Worm (Caenorhabditis elegans): ENCODE measurements around the gene mpc-1.
A peak's percentile ranks its signal among the peaks of the same experiment; 100 is the strongest.

The mpc-1 gene

DNA sequence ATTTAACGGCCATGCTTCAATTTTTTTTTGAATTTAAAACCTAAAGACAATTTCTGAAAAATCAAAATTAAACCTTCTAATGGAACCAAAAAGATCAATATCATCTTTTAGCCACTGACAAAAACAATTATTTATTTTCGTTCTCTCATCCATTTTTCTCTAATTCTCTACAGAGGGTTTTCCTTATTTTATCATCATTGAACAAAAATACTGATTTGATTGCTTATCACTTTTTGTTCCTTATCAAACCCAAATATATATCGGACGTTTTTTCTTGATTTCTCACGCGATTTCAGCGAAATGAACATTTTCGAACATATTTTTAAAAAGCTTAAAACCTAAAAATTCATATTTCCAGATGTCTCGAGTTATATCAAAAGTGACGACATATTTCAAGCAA, at the start of gene mpc-1:
mpc-1 (plus strand) TSS at position 359 of the 400 bp plus-strand sequence.
- no peak for TF ChIP-seq klf-2 (GFP tag; conservative IDR thresholded peaks at IDR 0.05)
- no peak for TF ChIP-seq cog-1 (tag; optimal IDR thresholded peaks at IDR 0.05)

DNA sequence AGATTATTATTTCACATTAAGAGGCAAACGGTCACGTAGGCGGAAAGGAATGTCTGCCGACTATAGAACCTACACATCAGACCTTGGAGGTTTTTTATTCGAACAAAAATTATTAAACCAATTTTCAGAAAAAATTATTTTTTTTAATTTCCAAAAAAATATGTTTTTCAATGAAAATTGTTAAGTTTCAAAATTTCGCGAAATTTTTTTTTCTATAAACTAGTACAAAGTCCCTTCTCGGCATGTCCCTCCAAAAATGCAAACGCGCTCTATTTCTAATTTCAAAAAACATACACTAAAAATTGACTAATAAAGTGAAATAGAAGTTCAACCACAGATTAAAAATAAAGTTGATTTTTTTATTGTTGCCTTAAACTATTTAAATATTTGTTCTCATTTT, 48.3 kb upstream of the mpc-1 start, which contains the start of gene ckb-1:
ckb-1 (plus strand) TSS at position 301 of the 400 bp plus-strand sequence.
- TF ChIP-seq ztf-29 (GFP tag; IDR thresholded peaks at IDR 0.05) = no peak
- no peak for TF ChIP-seq med-1 (GFP tag; optimal IDR thresholded peaks at IDR 0.05; ENCODE audit: insufficient read depth)
- no peak for TF ChIP-seq cog-1 (tag; optimal IDR thresholded peaks at IDR 0.05)
- no peak for TF ChIP-seq flt-1 (GFP tag; IDR thresholded peaks at IDR 0.05)
- TF ChIP-seq ref-1 (GFP tag; conservative IDR thresholded peaks at IDR 0.05) = no peak

DNA sequence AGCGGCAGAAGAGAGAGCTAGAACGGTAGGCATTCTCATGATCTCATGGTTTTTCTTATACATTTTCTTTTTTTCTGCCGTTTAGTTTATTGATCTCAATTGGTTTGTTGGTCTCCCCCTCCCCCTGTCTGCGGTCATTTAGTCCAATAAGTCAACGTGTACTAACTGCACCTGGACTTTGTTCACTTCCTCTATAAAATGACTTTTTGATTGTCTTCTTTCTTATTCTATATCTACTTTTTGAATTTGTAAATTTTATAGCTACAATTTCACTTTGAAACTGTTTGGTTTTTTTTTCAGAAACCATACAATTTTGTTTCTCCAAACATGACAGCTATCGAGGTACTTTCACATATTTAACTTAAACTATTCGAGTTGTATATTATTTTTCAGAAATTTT, 45.6 kb upstream of the mpc-1 start, which contains the start of gene ckb-2:
ckb-2 (plus strand) TSS at position 301 of the 400 bp plus-strand sequence.
- TF ChIP-seq ref-1 (GFP tag; conservative IDR thresholded peaks at IDR 0.05) (no peak), med-1 (GFP tag; optimal IDR thresholded peaks at IDR 0.05; ENCODE audit: insufficient read depth) (no peak), ztf-23 (GFP tag; IDR thresholded peaks at IDR 0.05) (no peak), T22C8.4 (GFP tag; IDR thresholded peaks at IDR 0.05) (no peak)

DNA sequence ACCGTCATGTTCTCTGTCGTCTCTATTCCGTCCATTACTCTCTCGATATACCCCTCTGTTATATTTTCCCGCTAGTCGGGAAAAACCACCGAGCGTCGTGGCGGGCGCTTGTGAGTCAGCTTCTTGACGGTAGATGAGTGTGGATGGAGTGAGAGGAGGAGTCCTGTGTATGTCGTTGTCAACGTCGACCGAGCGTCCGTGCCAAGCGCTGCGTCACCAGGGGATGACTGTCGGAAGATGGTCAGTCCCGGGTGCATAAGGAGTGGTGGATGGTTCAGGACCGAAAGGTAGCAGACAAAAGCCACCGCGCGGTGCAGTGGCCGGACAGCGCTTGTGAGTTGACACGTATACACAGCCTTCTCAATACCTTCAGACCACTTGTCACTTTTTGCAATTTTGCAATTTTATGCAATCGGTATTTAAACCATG, 43.9 kb upstream of the mpc-1 start:
- TF ChIP-seq ztf-23 (GFP tag; IDR thresholded peaks at IDR 0.05) (peak; percentile 85), flt-1 (GFP tag; IDR thresholded peaks at IDR 0.05) (peak; percentile 93), ref-1 (GFP tag; conservative IDR thresholded peaks at IDR 0.05) (peak; percentile 63), klf-2 (GFP tag; conservative IDR thresholded peaks at IDR 0.05) (0 out of 2 replicates have a peak, but pooled peaks have one; percentile 62), T22C8.4 (GFP tag; IDR thresholded peaks at IDR 0.05) (peak; percentile 66; the same call in 1 of the 2 replicates), tab-1 (GFP tag; IDR thresholded peaks at IDR 0.05) (peak; percentile 87), cog-1 (tag; optimal IDR thresholded peaks at IDR 0.05) (peak; percentile 27), ztf-29 (GFP tag; IDR thresholded peaks at IDR 0.05) (0 out of 2 replicates have a peak, but pooled peaks have one; percentile 56)

DNA sequence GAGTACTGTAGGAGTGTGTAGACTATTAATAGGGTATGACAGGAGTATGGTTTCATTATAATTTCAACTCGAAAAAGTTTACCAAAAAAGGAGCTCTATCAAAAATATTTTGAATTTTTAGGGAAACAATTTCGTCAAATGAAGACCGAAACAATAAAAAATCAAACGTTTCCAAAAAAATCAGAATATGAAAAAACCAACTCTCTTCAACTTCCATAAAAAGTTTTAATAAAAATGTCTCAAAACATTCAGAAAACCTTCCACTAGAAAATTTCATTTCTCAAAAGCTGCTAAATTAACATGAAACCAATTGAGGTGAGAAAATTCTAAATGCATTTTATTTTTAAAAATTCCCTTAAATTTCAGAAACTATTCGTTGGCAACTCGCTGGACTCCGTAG, 42.7 kb upstream of the mpc-1 start, which contains the start of gene ckb-3:
ckb-3 (plus strand) TSS at position 301 of the 400 bp plus-strand sequence.
- TF ChIP-seq tab-1 (GFP tag; IDR thresholded peaks at IDR 0.05) = no peak
- TF ChIP-seq ref-1 (GFP tag; conservative IDR thresholded peaks at IDR 0.05) = no peak
- TF ChIP-seq T22C8.4 (GFP tag; IDR thresholded peaks at IDR 0.05) = no peak
- no peak for TF ChIP-seq med-1 (GFP tag; optimal IDR thresholded peaks at IDR 0.05; ENCODE audit: insufficient read depth)
- TF ChIP-seq ztf-29 (GFP tag; IDR thresholded peaks at IDR 0.05) = no peak
- no peak for TF ChIP-seq cog-1 (tag; optimal IDR thresholded peaks at IDR 0.05)
- TF ChIP-seq klf-2 (GFP tag; conservative IDR thresholded peaks at IDR 0.05) = no peak
- TF ChIP-seq ztf-23 (GFP tag; IDR thresholded peaks at IDR 0.05) = no peak
- TF ChIP-seq flt-1 (GFP tag; IDR thresholded peaks at IDR 0.05) = no peak

DNA sequence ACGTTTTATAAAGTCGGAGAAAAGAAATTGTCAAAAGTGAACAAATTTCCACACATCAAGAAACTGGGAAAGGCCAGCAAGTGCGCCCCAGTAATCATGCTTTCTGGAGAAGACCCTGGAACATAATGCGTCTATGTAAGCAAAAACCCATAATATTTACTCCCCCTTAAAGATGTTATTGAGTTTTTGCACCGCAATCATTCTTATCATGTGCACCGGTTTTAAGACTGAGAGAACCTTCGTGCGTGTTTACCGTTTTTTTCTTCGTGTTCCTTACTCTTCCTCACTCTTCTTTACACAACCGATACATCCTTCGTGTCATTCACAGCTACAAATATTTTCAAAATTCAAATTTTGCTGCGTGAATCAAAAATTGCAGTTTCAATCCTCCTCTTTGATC, 40.4 kb upstream of the mpc-1 start:
- TF ChIP-seq cog-1 (tag; optimal IDR thresholded peaks at IDR 0.05) = no peak
- no peak for TF ChIP-seq T22C8.4 (GFP tag; IDR thresholded peaks at IDR 0.05)
- no peak for TF ChIP-seq ztf-23 (GFP tag; IDR thresholded peaks at IDR 0.05)
- no peak for TF ChIP-seq klf-2 (GFP tag; conservative IDR thresholded peaks at IDR 0.05)
- no peak for TF ChIP-seq ztf-29 (GFP tag; IDR thresholded peaks at IDR 0.05)
- no peak for TF ChIP-seq med-1 (GFP tag; optimal IDR thresholded peaks at IDR 0.05; ENCODE audit: insufficient read depth)
- TF ChIP-seq tab-1 (GFP tag; IDR thresholded peaks at IDR 0.05) = no peak
- TF ChIP-seq ref-1 (GFP tag; conservative IDR thresholded peaks at IDR 0.05) = no peak
- no peak for TF ChIP-seq flt-1 (GFP tag; IDR thresholded peaks at IDR 0.05)

DNA sequence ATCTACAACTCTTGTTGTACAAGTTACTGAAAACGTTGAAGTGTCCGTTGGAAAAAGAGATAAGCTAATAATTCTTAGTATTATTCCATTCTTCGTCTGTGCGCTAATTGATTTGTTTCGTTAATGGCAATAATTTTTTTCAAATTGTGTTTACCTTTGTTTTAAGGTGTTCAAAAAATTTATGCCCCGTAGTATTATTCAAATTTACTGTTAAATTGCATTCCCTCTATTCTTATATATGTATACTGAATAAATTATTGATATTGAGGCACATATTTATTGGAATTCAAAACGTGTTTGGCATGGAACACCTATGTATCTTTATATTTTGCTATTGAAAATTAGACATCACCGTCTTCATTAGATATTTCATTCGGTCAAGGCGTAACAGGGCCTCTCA, 38.4 kb upstream of the mpc-1 start, which contains the start of gene pals-26:
pals-26 (plus strand) TSS at position 301 of the 400 bp plus-strand sequence.
- TF ChIP-seq ztf-29 (GFP tag; IDR thresholded peaks at IDR 0.05) (no peak), ref-1 (GFP tag; conservative IDR thresholded peaks at IDR 0.05) (no peak), med-1 (GFP tag; optimal IDR thresholded peaks at IDR 0.05; ENCODE audit: insufficient read depth) (no peak), tab-1 (GFP tag; IDR thresholded peaks at IDR 0.05) (no peak)

DNA sequence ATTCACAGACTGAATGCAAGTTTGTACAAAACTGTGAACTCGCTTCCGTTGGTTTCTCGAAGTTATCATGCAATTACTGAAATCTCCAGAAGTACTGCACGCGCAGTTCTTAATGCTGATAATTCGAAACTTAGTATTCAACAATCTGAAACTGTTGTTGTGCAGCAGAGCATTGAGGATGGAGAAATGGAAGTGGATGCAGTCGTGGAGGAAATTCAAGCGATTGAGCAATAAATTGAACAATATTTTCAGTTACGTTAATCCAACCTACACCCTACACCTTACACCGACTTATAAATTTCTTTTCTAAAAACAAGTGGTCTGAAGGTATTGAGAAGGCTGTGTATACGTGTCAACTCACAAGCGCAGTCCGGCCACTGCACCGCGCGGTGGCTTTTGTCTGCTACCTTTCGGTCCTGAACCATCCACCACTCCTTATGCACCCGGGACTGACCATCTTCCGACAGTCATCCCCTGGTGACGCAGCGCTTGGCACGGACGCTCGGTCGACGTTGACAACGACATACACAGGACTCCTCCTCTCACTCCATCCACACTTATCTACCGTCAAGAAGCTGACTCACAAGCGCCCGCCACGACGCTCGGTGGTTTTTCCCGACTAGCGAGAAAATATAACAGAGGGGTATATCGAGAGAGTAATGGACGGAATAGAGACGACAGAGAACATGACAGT, 34.5 kb upstream of the mpc-1 start:
- peak; percentile 83 for TF ChIP-seq tab-1 (GFP tag; IDR thresholded peaks at IDR 0.05)
- TF ChIP-seq cog-1 (tag; optimal IDR thresholded peaks at IDR 0.05) = peak; percentile 56
- peak; percentile 5 for TF ChIP-seq med-1 (GFP tag; optimal IDR thresholded peaks at IDR 0.05; ENCODE audit: insufficient read depth)
- TF ChIP-seq ref-1 (GFP tag; conservative IDR thresholded peaks at IDR 0.05) = peak; percentile 50; the same call in 1 of the 2 replicates
- peak; percentile 66 for TF ChIP-seq klf-2 (GFP tag; conservative IDR thresholded peaks at IDR 0.05)
- peak; percentile 42 for TF ChIP-seq T22C8.4 (GFP tag; IDR thresholded peaks at IDR 0.05)
- peak; percentile 83 for TF ChIP-seq ztf-29 (GFP tag; IDR thresholded peaks at IDR 0.05)
- TF ChIP-seq flt-1 (GFP tag; IDR thresholded peaks at IDR 0.05) = peak; percentile 91
- peak; percentile 83 for TF ChIP-seq ztf-23 (GFP tag; IDR thresholded peaks at IDR 0.05)

DNA sequence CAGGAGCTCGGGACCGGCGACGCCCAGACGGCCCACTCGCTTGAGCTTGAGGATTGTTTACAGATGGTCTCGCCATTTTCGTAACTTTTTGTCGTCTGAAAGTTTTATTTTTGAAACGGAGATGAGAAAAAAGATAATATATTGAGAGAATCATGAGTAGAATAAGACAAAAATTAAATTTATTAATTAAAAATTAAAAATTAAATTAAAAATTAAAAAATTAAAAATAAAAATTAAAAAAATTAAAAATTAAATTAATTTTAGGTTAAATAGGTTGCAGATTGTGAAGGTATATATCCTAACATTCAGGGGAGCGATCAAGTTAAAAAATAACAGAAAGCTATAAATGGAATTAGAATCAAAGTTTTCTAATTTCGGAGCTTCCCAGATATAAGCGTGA, 33.5 kb upstream of the mpc-1 start, which contains the start of gene B0284.3:
B0284.3 (minus strand) TSS at position 101 of the 400 bp plus-strand sequence.
- no peak for TF ChIP-seq T22C8.4 (GFP tag; IDR thresholded peaks at IDR 0.05)
- no peak for TF ChIP-seq med-1 (GFP tag; optimal IDR thresholded peaks at IDR 0.05; ENCODE audit: insufficient read depth)
- TF ChIP-seq ztf-29 (GFP tag; IDR thresholded peaks at IDR 0.05) = no peak
- TF ChIP-seq ztf-23 (GFP tag; IDR thresholded peaks at IDR 0.05) = no peak

DNA sequence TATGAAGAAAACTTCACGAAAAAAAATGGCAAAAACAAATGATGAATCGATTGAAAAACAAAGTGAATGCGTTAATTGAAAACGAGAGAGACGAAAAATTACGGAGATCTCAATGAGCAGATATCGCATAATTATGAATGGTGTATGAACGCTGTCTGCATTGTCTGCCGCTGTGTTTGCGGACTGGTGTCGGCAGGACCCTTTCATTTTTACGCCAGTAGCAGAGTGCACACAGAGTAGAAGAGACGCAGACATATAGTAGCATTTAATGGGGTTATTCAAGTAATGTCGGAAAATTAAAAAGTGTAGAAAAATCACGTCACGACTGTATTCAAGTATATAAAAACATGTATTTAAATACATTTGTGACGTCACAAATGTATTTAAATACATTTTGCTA, 32.4 kb upstream of the mpc-1 start:
- TF ChIP-seq T22C8.4 (GFP tag; IDR thresholded peaks at IDR 0.05) = no peak
- peak; percentile 11 for TF ChIP-seq cog-1 (tag; optimal IDR thresholded peaks at IDR 0.05)
